Worm (Caenorhabditis elegans) whole organism, L1 larva: ENCODE measurements around the gene F17A2.13.

Source experiments
- aha-1 ChIP-seq: fragments of 150-350 bp; optimal IDR thresholded peaks from 2 replicates; lab custom pipeline; 2014; ENCODE audit warnings: missing biosample characterization, missing genetic modification characterization
- ama-1 ChIP-seq: fragments of 150-350 bp; optimal IDR thresholded peaks from 2 replicates; lab custom pipeline; 2014
- ces-1 ChIP-seq: fragments of 150-350 bp; optimal IDR thresholded peaks from 2 replicates; lab custom pipeline; 2014; ENCODE audit warnings: missing biosample characterization, missing genetic modification reagents, missing genetic modification characterization
- jun-1 ChIP-seq: fragments of 150-350 bp; optimal IDR thresholded peaks from 2 replicates; lab custom pipeline; 2014; ENCODE audit warnings: missing biosample characterization, missing genetic modification reagents, missing genetic modification characterization
- nhr-77 ChIP-seq: fragments of 150-350 bp; optimal IDR thresholded peaks from 2 replicates; lab custom pipeline; 2014; ENCODE audit warnings: missing biosample characterization, missing genetic modification characterization
- snpc-4 ChIP-seq: fragments of 150-350 bp; optimal IDR thresholded peaks from 2 replicates; lab custom pipeline; 2014; ENCODE audit warnings: missing biosample characterization, missing genetic modification characterization
- vab-15 ChIP-seq: sonication (generic microtip); optimal IDR thresholded peaks from 2 replicates; lab custom pipeline; 2017; ENCODE audit warnings: missing genotype, mild to moderate bottlenecking, missing genetic modification characterization, missing compliant biosample characterization
- ztf-11 ChIP-seq, 2 experiments: sonication (generic microtip); optimal IDR thresholded peaks; 2 replicates each; lab custom pipeline; 2016 to 2017; ENCODE audit warnings: missing genetic modification characterization in 2 of 2, missing biosample characterization in 1 of 2, missing compliant biosample characterization in 1 of 2

DNA sequence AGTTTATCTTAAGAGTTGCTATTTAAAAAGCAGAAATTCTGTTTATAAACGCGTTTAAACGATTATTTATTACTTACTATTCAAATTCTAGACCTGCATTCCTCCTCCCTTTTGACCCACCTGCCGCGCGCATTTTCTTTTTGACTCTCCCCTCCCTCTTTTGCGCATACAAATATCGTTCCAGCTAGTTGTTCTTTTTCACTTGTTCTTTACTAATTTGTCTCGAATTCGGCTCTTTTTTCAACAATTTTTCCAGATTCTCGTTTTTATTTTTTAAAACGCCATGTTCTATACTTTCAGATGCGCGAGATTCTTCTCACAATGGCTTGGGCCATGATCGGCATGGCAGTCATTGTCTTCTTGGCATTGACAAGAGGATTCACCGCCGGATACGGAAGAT, 43.9 kb downstream of the F17A2.13 start, which contains the start of gene F19H6.4:
- no peak for TF ChIP-seq snpc-4 (tag; lab: Kevin White, UChicago)
- TF ChIP-seq nhr-77, result no peak
- TF ChIP-seq vab-15 (tag; lab: Kevin White, UChicago), result no peak
- no peak for TF ChIP-seq ztf-11 (tag; optimal IDR thresholded peaks at IDR 0.05; lab: Kevin White, UChicago)
- TF ChIP-seq ama-1 (lab: Kevin White, UChicago), result no peak
- no peak for TF ChIP-seq jun-1
- TF ChIP-seq aha-1 (tag; lab: Kevin White, UChicago), result no peak
- TF ChIP-seq ces-1 (GFP tag; lab: Kevin White, UChicago), result no peak
